Fruit fly (Drosophila melanogaster) whole organism, embryonic: ENCODE measurements around the gene park.

ENCODE experiments used
- Abd-B ChIP-seq: fragments of 200-800 bp; sonication (Bioruptor generic); optimal IDR thresholded peaks from 2 replicates; lab custom pipeline; 2018; ENCODE audit warnings: missing biosample characterization, mild to moderate bottlenecking, missing genetic modification characterization, moderate library complexity
- C15 ChIP-seq: fragments of 200-800 bp; sonication (Bioruptor generic); IDR thresholded peaks from 3 replicates; pipeline ENCODE4 v1.3.6; 2022; ENCODE audit warnings: missing biosample characterization, missing genetic modification characterization
- CG11695 ChIP-seq: fragments of 200-800 bp; sonication (Bioruptor generic); IDR thresholded peaks from 3 replicates; pipeline ENCODE4 v1.3.6; 2022; ENCODE audit warnings: missing biosample characterization, missing genetic modification characterization
- CG13287 ChIP-seq: fragments of 200-800 bp; sonication (Bioruptor generic); IDR thresholded peaks from 2 replicates; pipeline ENCODE4 v1.3.6; 2022; ENCODE audit warnings: missing biosample characterization, missing genetic modification characterization; ENCODE audit not compliant: partially characterized antibody
- CG13775 ChIP-seq: fragments of 200-800 bp; sonication (Bioruptor generic); optimal IDR thresholded peaks from 3 replicates; lab custom pipeline; 2017; ENCODE audit warnings: missing biosample characterization, mild to moderate bottlenecking, missing genetic modification characterization
- CG14710 ChIP-seq: fragments of 200-800 bp; sonication (Bioruptor generic); optimal IDR thresholded peaks from 3 replicates; lab custom pipeline; 2019; ENCODE audit warnings: missing biosample characterization, mild to moderate bottlenecking, missing genetic modification characterization, moderate library complexity
- CG15073 ChIP-seq: fragments of 200-800 bp; sonication (Bioruptor generic); optimal IDR thresholded peaks from 2 replicates; lab custom pipeline; 2016; ENCODE audit warnings: missing biosample characterization, missing genetic modification characterization
- CG15601 ChIP-seq: fragments of 200-800 bp; sonication (Bioruptor generic); optimal IDR thresholded peaks from 3 replicates; lab custom pipeline; 2019; ENCODE audit warnings: missing biosample characterization, mild to moderate bottlenecking, missing genetic modification characterization, moderate library complexity
- CG17328 ChIP-seq: fragments of 200-800 bp; sonication (Bioruptor generic); IDR thresholded peaks from 2 replicates; pipeline ENCODE4 v1.3.6; 2022; ENCODE audit warnings: missing biosample characterization, missing genetic modification characterization
- CG2116 ChIP-seq: fragments of 200-800 bp; sonication (Bioruptor generic); optimal IDR thresholded peaks from 3 replicates; lab custom pipeline; 2018; ENCODE audit warnings: missing biosample characterization, mild to moderate bottlenecking, missing genetic modification characterization
- CG3065 ChIP-seq: fragments of 200-800 bp; sonication (Bioruptor generic); optimal IDR thresholded peaks from 2 replicates; lab custom pipeline; 2016; ENCODE audit warnings: missing biosample characterization, missing genetic modification characterization
- CG32767 ChIP-seq: fragments of 200-800 bp; sonication (Bioruptor generic); IDR thresholded peaks from 2 replicates; pipeline ENCODE4 v1.3.6; 2022; ENCODE audit warnings: missing biosample characterization, missing genetic modification characterization
- CG3995 ChIP-seq: fragments of 200-800 bp; sonication (Bioruptor generic); optimal IDR thresholded peaks from 3 replicates; lab custom pipeline; 2016; ENCODE audit warnings: missing biosample characterization, missing genetic modification characterization
- CG4730 ChIP-seq: fragments of 200-800 bp; sonication (Bioruptor generic); IDR thresholded peaks from 2 replicates; pipeline ENCODE4 v1.3.6; 2022; ENCODE audit warnings: missing biosample characterization, missing genetic modification characterization
- CG6272 ChIP-seq: fragments of 200-800 bp; sonication (Bioruptor generic); IDR thresholded peaks from 2 replicates; pipeline ENCODE4 v1.3.6; 2022; ENCODE audit warnings: missing biosample characterization, missing genetic modification characterization
- CG7839 ChIP-seq: fragments of 200-800 bp; sonication (Bioruptor generic); optimal IDR thresholded peaks from 3 replicates; lab custom pipeline; 2018; ENCODE audit warnings: missing biosample characterization, mild to moderate bottlenecking, missing genetic modification characterization, moderate library complexity
- CG7963 ChIP-seq: fragments of 200-800 bp; sonication (Bioruptor generic); IDR thresholded peaks from 3 replicates; pipeline ENCODE4 v1.3.6; 2022; ENCODE audit warnings: missing biosample characterization, missing genetic modification characterization; ENCODE audit not compliant: partially characterized antibody
- CG8388 ChIP-seq: fragments of 200-800 bp; sonication (Bioruptor generic); optimal IDR thresholded peaks from 2 replicates; lab custom pipeline; 2019; ENCODE audit warnings: missing biosample characterization, mild to moderate bottlenecking, missing genetic modification characterization, moderate library complexity
- CG8944 ChIP-seq: fragments of 200-800 bp; sonication (Bioruptor generic); optimal IDR thresholded peaks from 3 replicates; lab custom pipeline; 2016; ENCODE audit warnings: missing biosample characterization, missing genetic modification characterization
- CG9876 ChIP-seq: fragments of 200-800 bp; sonication (Bioruptor generic); optimal IDR thresholded peaks from 2 replicates; lab custom pipeline; 2016; ENCODE audit warnings: missing biosample characterization, missing genetic modification characterization
- Chrac-16 ChIP-seq: fragments of 200-800 bp; sonication (Bioruptor generic); optimal IDR thresholded peaks from 3 replicates; lab custom pipeline; 2016; ENCODE audit warnings: missing biosample characterization, missing genetic modification characterization
- Dad ChIP-seq: fragments of 200-800 bp; sonication (Bioruptor generic); optimal IDR thresholded peaks from 3 replicates; lab custom pipeline; 2016; ENCODE audit warnings: missing biosample characterization, missing genetic modification characterization
- Dek ChIP-seq: fragments of 200-800 bp; sonication (Bioruptor generic); optimal IDR thresholded peaks from 3 replicates; lab custom pipeline; 2019; ENCODE audit warnings: missing biosample characterization, mild to moderate bottlenecking, missing genetic modification characterization, moderate library complexity
- Doc2 ChIP-seq: fragments of 200-800 bp; sonication (Bioruptor generic); IDR thresholded peaks from 2 replicates; pipeline ENCODE4 v1.3.6; 2022; ENCODE audit warnings: missing biosample characterization, missing genetic modification characterization
- Doc3 ChIP-seq: fragments of 200-800 bp; sonication (Bioruptor generic); IDR thresholded peaks from 3 replicates; pipeline ENCODE4 v1.3.6; 2022; ENCODE audit warnings: missing biosample characterization, missing genetic modification characterization; ENCODE audit not compliant: partially characterized antibody
- HLHmδ ChIP-seq: fragments of 200-800 bp; sonication (Bioruptor generic); optimal IDR thresholded peaks from 2 replicates; lab custom pipeline; 2018; ENCODE audit warnings: missing biosample characterization, mild to moderate bottlenecking, missing genetic modification characterization, moderate library complexity
- Hey ChIP-seq: fragments of 200-800 bp; sonication (Bioruptor generic); optimal IDR thresholded peaks from 3 replicates; lab custom pipeline; 2018; ENCODE audit warnings: missing biosample characterization, mild to moderate bottlenecking, missing genetic modification characterization
- Hmx ChIP-seq: fragments of 200-800 bp; sonication (Bioruptor generic); optimal IDR thresholded peaks from 2 replicates; lab custom pipeline; 2016; ENCODE audit warnings: missing biosample characterization, missing genetic modification characterization
- Med ChIP-seq: fragments of 200-800 bp; sonication (Bioruptor generic); peaks from one replicate; lab custom pipeline; 2016; ENCODE audit warnings: missing biosample characterization, missing genetic modification characterization, mild to moderate bottlenecking, inconsistent platforms, moderate library complexity
- Rfx ChIP-seq: fragments of 200-800 bp; sonication (Bioruptor generic); IDR thresholded peaks from 2 replicates; pipeline ENCODE4 v1.3.6; 2022; ENCODE audit warnings: missing biosample characterization, missing genetic modification characterization
- YL-1 ChIP-seq: fragments of 200-800 bp; sonication (Bioruptor generic); optimal IDR thresholded peaks from 3 replicates; lab custom pipeline; 2017; ENCODE audit warnings: missing biosample characterization, mild to moderate bottlenecking, missing genetic modification characterization
- ash1 ChIP-seq: fragments of 200-800 bp; sonication (Bioruptor generic); optimal IDR thresholded peaks from 2 replicates; lab custom pipeline; 2018; ENCODE audit warnings: missing biosample characterization, mild to moderate bottlenecking, missing genetic modification characterization
- az2 ChIP-seq: fragments of 200-800 bp; sonication (Bioruptor generic); optimal IDR thresholded peaks from 3 replicates; lab custom pipeline; 2016; ENCODE audit warnings: missing biosample characterization, missing genetic modification characterization
- bigmax ChIP-seq: fragments of 200-800 bp; sonication (Bioruptor generic); optimal IDR thresholded peaks from 2 replicates; lab custom pipeline; 2018; ENCODE audit warnings: missing biosample characterization, mild to moderate bottlenecking, missing genetic modification characterization
- ewg ChIP-seq: fragments of 200-800 bp; sonication (Bioruptor generic); optimal IDR thresholded peaks from 3 replicates; lab custom pipeline; 2017; ENCODE audit warnings: mild to moderate bottlenecking, missing biosample characterization, missing genetic modification reagents, missing genetic modification characterization
- gcm ChIP-seq: fragments of 200-800 bp; sonication (Bioruptor generic); optimal IDR thresholded peaks from 2 replicates; lab custom pipeline; 2019; ENCODE audit warnings: missing biosample characterization, mild to moderate bottlenecking, missing genetic modification characterization, moderate library complexity
- gt ChIP-seq: fragments of 200-800 bp; sonication (Bioruptor generic); IDR thresholded peaks from 2 replicates; pipeline ENCODE4 v1.3.6; 2022; ENCODE audit warnings: missing biosample characterization, missing genetic modification characterization
- ham ChIP-seq: fragments of 200-800 bp; sonication (Bioruptor generic); IDR thresholded peaks from 2 replicates; pipeline ENCODE4 v1.3.6; 2022; ENCODE audit warnings: missing biosample characterization, missing genetic modification characterization
- hb ChIP-seq: fragments of 200-800 bp; sonication (Bioruptor generic); IDR thresholded peaks from 3 replicates; pipeline ENCODE4 v1.3.6; 2022; ENCODE audit warnings: missing biosample characterization, missing genetic modification characterization; ENCODE audit not compliant: partially characterized antibody
- peb ChIP-seq: fragments of 200-800 bp; sonication (Bioruptor generic); IDR thresholded peaks from 2 replicates; pipeline ENCODE4 v1.3.6; 2022; ENCODE audit warnings: missing biosample characterization, missing genetic modification characterization
- pho ChIP-seq: fragments of 200-800 bp; sonication (Bioruptor generic); optimal IDR thresholded peaks from 2 replicates; lab custom pipeline; 2016; ENCODE audit warnings: missing biosample characterization, missing genetic modification characterization
- phol ChIP-seq: fragments of 200-800 bp; sonication (Bioruptor generic); optimal IDR thresholded peaks from 3 replicates; lab custom pipeline; 2018; ENCODE audit warnings: missing biosample characterization, mild to moderate bottlenecking, missing genetic modification characterization, moderate library complexity
- ranshi ChIP-seq: fragments of 200-800 bp; sonication (Bioruptor generic); IDR thresholded peaks from 2 replicates; pipeline ENCODE4 v1.3.6; 2022; ENCODE audit warnings: missing biosample characterization, missing genetic modification characterization
- row ChIP-seq: fragments of 200-800 bp; sonication (Bioruptor generic); IDR thresholded peaks from 3 replicates; pipeline ENCODE4 v1.3.6; 2022; ENCODE audit warnings: missing biosample characterization, missing genetic modification characterization
- sd ChIP-seq: fragments of 200-800 bp; sonication (Bioruptor generic); optimal IDR thresholded peaks from 3 replicates; lab custom pipeline; 2018; ENCODE audit warnings: missing biosample characterization, mild to moderate bottlenecking, missing genetic modification characterization, moderate library complexity
- sens-2 ChIP-seq: fragments of 200-800 bp; sonication (Bioruptor generic); IDR thresholded peaks from 2 replicates; pipeline ENCODE4 v1.3.6; 2022; ENCODE audit warnings: missing biosample characterization, missing genetic modification characterization
- seq ChIP-seq: fragments of 200-800 bp; sonication (Bioruptor generic); IDR thresholded peaks from 2 replicates; pipeline ENCODE4 v1.3.6; 2022; ENCODE audit warnings: missing biosample characterization, missing genetic modification characterization
- shn ChIP-seq: fragments of 200-800 bp; sonication (Bioruptor generic); optimal IDR thresholded peaks from 3 replicates; lab custom pipeline; 2016; ENCODE audit warnings: missing biosample characterization, missing genetic modification characterization
- sob ChIP-seq: fragments of 200-800 bp; sonication (Bioruptor generic); IDR thresholded peaks from 2 replicates; pipeline ENCODE4 v1.3.6; 2022; ENCODE audit warnings: missing biosample characterization, missing genetic modification characterization
- tup ChIP-seq: fragments of 200-800 bp; sonication (Bioruptor generic); optimal IDR thresholded peaks from 2 replicates; lab custom pipeline; 2016; ENCODE audit warnings: missing biosample characterization, mild to moderate bottlenecking, missing genetic modification characterization, moderate library complexity
- zen2 ChIP-seq: fragments of 200-800 bp; sonication (Bioruptor generic); IDR thresholded peaks from 3 replicates; pipeline ENCODE4 v1.3.6; 2022; ENCODE audit warnings: missing biosample characterization, missing genetic modification characterization; ENCODE audit not compliant: partially characterized antibody

The park gene

dm6 chr3L:21194392-21194925, 2.2 kb downstream of the park start (continued):
- TF ChIP-seq Abd-B (no peak), YL-1 (no peak), Dek (no peak), CG14710 (tag; lab: Kevin White, UChicago) (no peak), CG11695 (GFP tag; lab: Robert Waterston, UW) (no peak), CG3995 (GFP tag; lab: Kevin White, UChicago) (no peak), Med (peak; percentile 46), sens-2 (GFP tag; lab: Robert Waterston, UW) (no peak), ham (GFP tag; lab: Robert Waterston, UW) (no peak), bigmax (GFP tag; lab: Kevin White, UChicago) (no peak), hb (GFP tag; lab: Robert Waterston, UW) (no peak), HLHmδ (GFP tag; lab: Kevin White, UChicago) (no peak), CG9876 (GFP tag; lab: Kevin White, UChicago) (no peak), Doc2 (GFP tag; lab: Robert Waterston, UW) (no peak), Chrac-16 (GFP tag; lab: Kevin White, UChicago) (no peak), gcm (GFP tag; lab: Kevin White, UChicago) (no peak), CG32767 (GFP tag; lab: Robert Waterston, UW) (no peak), shn (GFP tag; lab: Kevin White, UChicago) (no peak), CG8944 (GFP tag; lab: Kevin White, UChicago) (no peak), Hmx (no peak), CG17328 (GFP tag; lab: Robert Waterston, UW) (no peak), pho (GFP tag; lab: Kevin White, UChicago) (no peak), Dad (GFP tag; lab: Kevin White, UChicago) (no peak), peb (GFP tag; lab: Robert Waterston, UW) (no peak), az2 (no peak), Doc3 (no peak), CG7963 (GFP tag; lab: Robert Waterston, UW) (no peak), CG2116 (GFP tag; lab: Kevin White, UChicago) (no peak), zen2 (0 out of 3 replicates have a peak, but pooled peaks have one; percentile 8), C15 (GFP tag; lab: Robert Waterston, UW) (no peak), row (0 out of 3 replicates have a peak, but pooled peaks have one; percentile 9), CG3065 (GFP tag; lab: Kevin White, UChicago) (no peak), CG15073 (GFP tag; lab: Kevin White, UChicago) (no peak), ewg (peak; percentile 86), CG13775 (no peak), CG15601 (no peak), seq (GFP tag; lab: Robert Waterston, UW) (0 out of 2 replicates have a peak, but pooled peaks have one; percentile 22), ranshi (0 out of 2 replicates have a peak, but pooled peaks have one; percentile 11), CG7839 (tag; lab: Kevin White, UChicago) (no peak), gt (GFP tag; lab: Robert Waterston, UW) (no peak), sob (GFP tag; lab: Robert Waterston, UW) (no peak), phol (tag; lab: Kevin White, UChicago) (no peak), CG8388 (GFP tag; lab: Kevin White, UChicago) (no peak), CG4730 (GFP tag; lab: Robert Waterston, UW) (no peak), ash1 (GFP tag; lab: Kevin White, UChicago) (no peak), Rfx (GFP tag; lab: Robert Waterston, UW) (no peak), tup (no peak), CG13287 (GFP tag; lab: Robert Waterston, UW) (no peak), Hey (tag; lab: Kevin White, UChicago) (peak; percentile 29), sd (tag; lab: Kevin White, UChicago) (peak; percentile 65), CG6272 (GFP tag; lab: Robert Waterston, UW) (no peak)
